Worm (Caenorhabditis elegans): ENCODE data around the gene Y53G8AR.9.

Gene Y53G8AR.9

ce11 chrIII:3271682-3272081 lies 49.4 kb downstream of the Y53G8AR.9 start:
- no peak for TF ChIP-seq nhr-2 (tag; optimal IDR thresholded peaks at IDR 0.05)
- TF ChIP-seq mls-2 (tag; optimal IDR thresholded peaks at IDR 0.05) = no peak
- TF ChIP-seq hlh-1 (tag; optimal IDR thresholded peaks at IDR 0.05) = no peak
- TF ChIP-seq ztf-11 (tag; optimal IDR thresholded peaks at IDR 0.05) = no peak
- peak; percentile 46 for TF ChIP-seq tbx-8 (GFP tag; optimal IDR thresholded peaks at IDR 0.05)
- peak; percentile 30 for TF ChIP-seq M03D4.4 (tag; optimal IDR thresholded peaks at IDR 0.05)
- no peak for TF ChIP-seq ceh-39 (tag; optimal IDR thresholded peaks at IDR 0.05)
- no peak for TF ChIP-seq nhr-12 (tag; optimal IDR thresholded peaks at IDR 0.05)
- TF ChIP-seq sem-2 (GFP tag; optimal IDR thresholded peaks at IDR 0.05) = no peak
- TF ChIP-seq cnd-1 (tag; optimal IDR thresholded peaks at IDR 0.05) = peak; percentile 37
- peak; percentile 63 for TF ChIP-seq lsy-2 (tag; optimal IDR thresholded peaks at IDR 0.05)
- peak; percentile 55 for TF ChIP-seq ces-1 (GFP tag; optimal IDR thresholded peaks at IDR 0.05)
- peak; percentile 93 for TF ChIP-seq unc-62 (GFP tag; optimal IDR thresholded peaks at IDR 0.05)
- no peak for TF ChIP-seq ceh-43 (GFP tag; optimal IDR thresholded peaks at IDR 0.05)
- TF ChIP-seq mep-1 (tag; optimal IDR thresholded peaks at IDR 0.05) = no peak
- no peak for TF ChIP-seq unc-39 (tag; optimal IDR thresholded peaks at IDR 0.05)
- no peak for TF ChIP-seq bed-3 (GFP tag; optimal IDR thresholded peaks at IDR 0.05)
- no peak for TF ChIP-seq mab-5 (tag; optimal IDR thresholded peaks at IDR 0.05)
- TF ChIP-seq drap-1 (GFP tag; optimal IDR thresholded peaks at IDR 0.05) = no peak
- TF ChIP-seq zip-8 (tag; optimal IDR thresholded peaks at IDR 0.05) = no peak
- no peak for TF ChIP-seq lin-13 (tag; optimal IDR thresholded peaks at IDR 0.05)
- TF ChIP-seq unc-120 (tag; optimal IDR thresholded peaks at IDR 0.05; ENCODE audit: poor library complexity, severe bottlenecking) = peak; percentile 66
- TF ChIP-seq ham-2 (GFP tag; optimal IDR thresholded peaks at IDR 0.05) = no peak
- TF ChIP-seq blmp-1 (tag; optimal IDR thresholded peaks at IDR 0.05) = no peak
- no peak for TF ChIP-seq pha-4 (tag; optimal IDR thresholded peaks at IDR 0.05)
- TF ChIP-seq snpc-4 (tag; optimal IDR thresholded peaks at IDR 0.05) = no peak
- peak; percentile 66 for TF ChIP-seq sptf-1 (tag; optimal IDR thresholded peaks at IDR 0.05)
- TF ChIP-seq ceh-83 (GFP tag; optimal IDR thresholded peaks at IDR 0.05) = peak; percentile 68
- no peak for TF ChIP-seq flh-1 (GFP tag; optimal IDR thresholded peaks at IDR 0.05)
- TF ChIP-seq elt-1 (tag; optimal IDR thresholded peaks at IDR 0.05; ENCODE audit: borderline replicate concordance, insufficient read depth) = no peak
- no peak for TF ChIP-seq elt-3 (tag; optimal IDR thresholded peaks at IDR 0.05)
- TF ChIP-seq lin-32 (GFP tag; optimal IDR thresholded peaks at IDR 0.05) = no peak
- no peak for TF ChIP-seq nhr-76 (tag; optimal IDR thresholded peaks at IDR 0.05)
- TF ChIP-seq nhr-237 (tag; optimal IDR thresholded peaks at IDR 0.05) = peak; percentile 52
- no peak for TF ChIP-seq nhr-28 (tag; optimal IDR thresholded peaks at IDR 0.05)
